Worm (Caenorhabditis elegans) whole organism, mixed stage, embryonic: ENCODE results near the gene aman-2.

ENCODE experiments used
- nhr-12 ChIP-seq: fragments of 150-350 bp; optimal IDR thresholded peaks from 2 replicates; lab custom pipeline; 2014; ENCODE audit warnings: missing biosample characterization, missing genetic modification characterization
- nhr-237 ChIP-seq: fragments of 150-350 bp; optimal IDR thresholded peaks from 2 replicates; lab custom pipeline; 2014; ENCODE audit warnings: missing biosample characterization, missing genetic modification characterization
- nhr-76 ChIP-seq: sonication (generic microtip); optimal IDR thresholded peaks from 2 replicates; lab custom pipeline; 2017; ENCODE audit warnings: missing biosample characterization, missing genetic modification characterization
- pha-4 ChIP-seq: fragments of 150-350 bp; optimal IDR thresholded peaks from 2 replicates; lab custom pipeline; 2018; ENCODE audit warnings: missing biosample characterization, missing genetic modification reagents, missing genetic modification characterization

DNA sequence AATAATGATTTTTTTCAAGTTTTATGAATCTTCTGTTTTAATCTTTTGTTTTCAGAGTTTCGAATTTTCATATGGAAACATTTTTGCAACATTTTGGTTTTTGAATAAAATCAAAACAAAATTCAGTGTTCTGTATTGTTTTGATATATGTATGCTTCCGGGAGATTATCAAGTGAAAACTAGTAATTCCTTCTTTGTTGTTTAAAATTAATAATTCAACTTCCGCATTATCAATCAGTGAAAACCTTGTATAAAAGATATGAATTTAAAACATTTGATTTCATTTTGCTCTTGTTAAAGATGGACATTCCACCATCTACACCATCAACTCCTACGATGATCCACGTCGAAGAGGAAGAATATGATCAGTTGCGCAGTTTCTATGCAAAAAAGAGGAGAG, 53.3 kb downstream of the aman-2 start, which contains the start of gene sulp-5:
- TF ChIP-seq pha-4 (tag; lab: Kevin White, UChicago) (no peak), nhr-76 (tag; lab: Kevin White, UChicago) (no peak), nhr-237 (tag; lab: Kevin White, UChicago) (no peak), nhr-12 (tag; lab: Kevin White, UChicago) (no peak)
